Worm (Caenorhabditis elegans): ENCODE data around the gene T27A10.6.

Gene T27A10.6

ce11 chrX:3625599-3625998, 29.4 kb upstream of the T27A10.6 start:
- TF ChIP-seq tra-4 (tag; optimal IDR thresholded peaks at IDR 0.05), result no peak
- TF ChIP-seq hnd-1 (tag; optimal IDR thresholded peaks at IDR 0.05), result no peak
- no peak for TF ChIP-seq ceh-13 (GFP tag; optimal IDR thresholded peaks at IDR 0.05)
- TF ChIP-seq ama-1 (optimal IDR thresholded peaks at IDR 0.05), result no peak
- no peak for TF ChIP-seq hmbx-1 (tag; optimal IDR thresholded peaks at IDR 0.05)
- no peak for TF ChIP-seq tbx-11 (GFP tag; IDR thresholded peaks at IDR 0.05)
- TF ChIP-seq pes-1 (GFP tag; IDR thresholded peaks at IDR 0.05), result no peak
- no peak for TF ChIP-seq sea-1 (GFP tag; conservative IDR thresholded peaks at IDR 0.05)

ce11 chrX:3623162-3623561, 27.0 kb upstream of the T27A10.6 start, which contains the start of gene C18B2.2:
Gene C18B2.2 (plus strand): TSS chrX:3623462.
- TF ChIP-seq hmg-4 (GFP tag; optimal IDR thresholded peaks at IDR 0.05) (no peak), flt-1 (GFP tag; IDR thresholded peaks at IDR 0.05) (no peak), F13C5.2 (tag; optimal IDR thresholded peaks at IDR 0.05) (no peak), tbx-11 (GFP tag; IDR thresholded peaks at IDR 0.05) (no peak), ceh-13 (GFP tag; optimal IDR thresholded peaks at IDR 0.05) (no peak), pes-1 (GFP tag; IDR thresholded peaks at IDR 0.05) (no peak), tra-4 (tag; optimal IDR thresholded peaks at IDR 0.05) (no peak), B0310.2 (tag; optimal IDR thresholded peaks at IDR 0.05) (no peak)

DNA sequence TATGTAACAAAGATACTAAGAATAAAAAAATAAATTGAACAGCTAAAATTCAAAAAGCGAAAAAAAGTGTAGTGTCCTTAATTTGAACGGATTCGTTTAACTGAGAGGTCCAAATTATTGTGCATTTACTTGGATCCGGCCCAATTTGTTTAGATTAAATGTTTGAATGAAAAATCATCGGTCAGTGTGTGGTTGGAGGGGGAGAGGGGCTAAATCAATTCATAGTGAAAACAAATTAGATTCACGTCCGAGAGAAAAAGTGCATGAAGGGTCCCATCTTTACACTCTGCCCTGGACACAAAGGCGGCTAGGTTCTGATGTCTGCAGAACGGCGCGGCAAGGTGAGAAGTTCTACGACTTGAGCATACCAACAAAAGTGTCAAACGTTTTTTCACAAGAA, 22.7 kb upstream of the T27A10.6 start:
- TF ChIP-seq tra-4 (tag; optimal IDR thresholded peaks at IDR 0.05) (no peak), ets-7 (tag; optimal IDR thresholded peaks at IDR 0.05) (no peak), hnd-1 (tag; optimal IDR thresholded peaks at IDR 0.05) (no peak), ama-1 (optimal IDR thresholded peaks at IDR 0.05) (no peak), ceh-36 (tag; optimal IDR thresholded peaks at IDR 0.05) (no peak), hmg-4 (GFP tag; optimal IDR thresholded peaks at IDR 0.05) (no peak), hmbx-1 (tag; optimal IDR thresholded peaks at IDR 0.05) (no peak), sea-1 (GFP tag; conservative IDR thresholded peaks at IDR 0.05) (no peak), ceh-13 (GFP tag; optimal IDR thresholded peaks at IDR 0.05) (no peak), tbx-37 (GFP tag; conservative IDR thresholded peaks at IDR 0.05) (no peak), flt-1 (GFP tag; IDR thresholded peaks at IDR 0.05) (no peak), B0310.2 (tag; optimal IDR thresholded peaks at IDR 0.05) (no peak), tbx-11 (GFP tag; IDR thresholded peaks at IDR 0.05) (no peak), scrt-1 (GFP tag; IDR thresholded peaks at IDR 0.05) (no peak), pes-1 (GFP tag; IDR thresholded peaks at IDR 0.05) (no peak)

DNA sequence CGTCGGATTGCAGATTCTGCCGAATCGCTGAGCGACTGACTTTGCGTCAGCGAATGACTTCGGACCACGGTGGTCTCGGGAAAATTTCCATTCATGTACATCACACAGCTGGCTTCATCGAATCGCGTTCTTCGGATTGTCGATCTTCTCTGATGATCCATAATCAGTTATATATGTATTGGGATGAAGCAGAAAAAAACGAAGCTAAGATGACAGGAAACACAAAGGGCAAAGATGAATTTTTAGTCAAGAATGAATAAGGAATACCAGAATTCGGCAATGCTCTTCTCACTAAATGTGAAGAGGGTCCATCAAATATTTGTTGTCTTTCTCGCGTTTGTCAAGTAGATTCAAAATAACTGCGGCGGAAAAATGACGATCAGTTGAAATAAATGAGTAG, 21.1 kb upstream of the T27A10.6 start, which contains the start of gene del-9:
Gene del-9 (minus strand): TSS at position 101 of the 400 bp plus-strand sequence.
- TF ChIP-seq flt-1 (GFP tag; IDR thresholded peaks at IDR 0.05) (no peak), hmbx-1 (tag; optimal IDR thresholded peaks at IDR 0.05) (no peak), hnd-1 (tag; optimal IDR thresholded peaks at IDR 0.05) (no peak), scrt-1 (GFP tag; IDR thresholded peaks at IDR 0.05) (no peak)

DNA sequence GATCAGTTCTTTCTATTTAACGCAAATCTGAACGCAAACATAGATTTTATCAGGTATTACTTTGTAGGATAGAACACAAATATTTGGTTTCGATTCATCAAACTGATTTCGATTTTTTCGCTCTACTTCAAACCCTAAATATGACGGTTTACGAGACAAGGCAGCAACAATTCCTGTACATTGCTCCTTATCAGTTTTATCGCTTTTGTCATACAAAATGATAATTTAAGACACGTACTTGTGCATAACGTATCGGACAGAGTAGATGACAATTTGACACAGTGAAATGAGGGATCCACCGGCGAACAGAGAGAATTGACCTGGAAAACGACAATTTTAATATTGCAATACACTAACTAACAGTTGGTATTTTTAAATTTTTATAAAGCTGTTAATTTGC, 17.5 kb upstream of the T27A10.6 start:
- no peak for TF ChIP-seq tbx-37 (GFP tag; conservative IDR thresholded peaks at IDR 0.05)
- no peak for TF ChIP-seq sea-1 (GFP tag; conservative IDR thresholded peaks at IDR 0.05)
- TF ChIP-seq tbx-11 (GFP tag; IDR thresholded peaks at IDR 0.05), result no peak
- no peak for TF ChIP-seq ama-1 (optimal IDR thresholded peaks at IDR 0.05)
- TF ChIP-seq tra-4 (tag; optimal IDR thresholded peaks at IDR 0.05), result no peak
- TF ChIP-seq flt-1 (GFP tag; IDR thresholded peaks at IDR 0.05), result no peak

ce11 chrX:3611740-3612139, 15.6 kb upstream of the T27A10.6 start:
- TF ChIP-seq B0310.2 (tag; optimal IDR thresholded peaks at IDR 0.05) (no peak), ceh-36 (tag; optimal IDR thresholded peaks at IDR 0.05) (no peak), tbx-37 (GFP tag; conservative IDR thresholded peaks at IDR 0.05) (no peak), sea-1 (GFP tag; conservative IDR thresholded peaks at IDR 0.05) (no peak), hmbx-1 (tag; optimal IDR thresholded peaks at IDR 0.05) (no peak), ceh-13 (GFP tag; optimal IDR thresholded peaks at IDR 0.05) (no peak), ets-7 (tag; optimal IDR thresholded peaks at IDR 0.05) (no peak), hnd-1 (tag; optimal IDR thresholded peaks at IDR 0.05) (no peak), scrt-1 (GFP tag; IDR thresholded peaks at IDR 0.05) (no peak), tra-4 (tag; optimal IDR thresholded peaks at IDR 0.05) (no peak), pes-1 (GFP tag; IDR thresholded peaks at IDR 0.05) (no peak), ama-1 (optimal IDR thresholded peaks at IDR 0.05) (no peak), flt-1 (GFP tag; IDR thresholded peaks at IDR 0.05) (no peak), aly-1 (tag; optimal IDR thresholded peaks at IDR 0.05) (no peak), F13C5.2 (tag; optimal IDR thresholded peaks at IDR 0.05) (no peak), tbx-11 (GFP tag; IDR thresholded peaks at IDR 0.05) (no peak), hmg-4 (GFP tag; optimal IDR thresholded peaks at IDR 0.05) (no peak)

- no peak for TF ChIP-seq aly-1 (tag; optimal IDR thresholded peaks at IDR 0.05)
- no peak for TF ChIP-seq flt-1 (GFP tag; IDR thresholded peaks at IDR 0.05)
- no peak for TF ChIP-seq ceh-36 (tag; optimal IDR thresholded peaks at IDR 0.05)
- TF ChIP-seq sea-1 (GFP tag; conservative IDR thresholded peaks at IDR 0.05), result no peak
- no peak for TF ChIP-seq scrt-1 (GFP tag; IDR thresholded peaks at IDR 0.05)
- no peak for TF ChIP-seq ceh-13 (GFP tag; optimal IDR thresholded peaks at IDR 0.05)
- no peak for TF ChIP-seq tbx-11 (GFP tag; IDR thresholded peaks at IDR 0.05)
- no peak for TF ChIP-seq tbx-37 (GFP tag; conservative IDR thresholded peaks at IDR 0.05)
- no peak for TF ChIP-seq B0310.2 (tag; optimal IDR thresholded peaks at IDR 0.05)
- no peak for TF ChIP-seq F13C5.2 (tag; optimal IDR thresholded peaks at IDR 0.05)
- no peak for TF ChIP-seq ama-1 (optimal IDR thresholded peaks at IDR 0.05)
These were observed 15.0 kb upstream of the T27A10.6 start, which contains the start of gene C18B2.5 for ce11 chrX:3611042-3611623. Gene C18B2.5 (minus strand): TSS chrX:3611092.

ce11 chrX:3610442-3610841, 14.3 kb upstream of the T27A10.6 start:
- TF ChIP-seq tra-4 (tag; optimal IDR thresholded peaks at IDR 0.05), result no peak
- TF ChIP-seq F13C5.2 (tag; optimal IDR thresholded peaks at IDR 0.05), result no peak
- no peak for TF ChIP-seq ceh-36 (tag; optimal IDR thresholded peaks at IDR 0.05)
- no peak for TF ChIP-seq ama-1 (optimal IDR thresholded peaks at IDR 0.05)
- TF ChIP-seq pes-1 (GFP tag; IDR thresholded peaks at IDR 0.05), result no peak
- no peak for TF ChIP-seq sea-1 (GFP tag; conservative IDR thresholded peaks at IDR 0.05)
- TF ChIP-seq ets-7 (tag; optimal IDR thresholded peaks at IDR 0.05), result no peak
- TF ChIP-seq hnd-1 (tag; optimal IDR thresholded peaks at IDR 0.05), result no peak
- TF ChIP-seq hmbx-1 (tag; optimal IDR thresholded peaks at IDR 0.05), result no peak
- no peak for TF ChIP-seq aly-1 (tag; optimal IDR thresholded peaks at IDR 0.05)
- TF ChIP-seq hmg-4 (GFP tag; optimal IDR thresholded peaks at IDR 0.05), result no peak
- TF ChIP-seq tbx-37 (GFP tag; conservative IDR thresholded peaks at IDR 0.05), result no peak
- TF ChIP-seq B0310.2 (tag; optimal IDR thresholded peaks at IDR 0.05), result no peak
- no peak for TF ChIP-seq tbx-11 (GFP tag; IDR thresholded peaks at IDR 0.05)
- TF ChIP-seq flt-1 (GFP tag; IDR thresholded peaks at IDR 0.05), result no peak
- TF ChIP-seq scrt-1 (GFP tag; IDR thresholded peaks at IDR 0.05), result no peak
